Worm (Caenorhabditis elegans) whole organism, L4/young adult: ENCODE measurements around the gene C36B7.6.
A peak's percentile ranks its signal among the peaks of the same experiment; 100 is the strongest.

Source experiments
- W03F9.2 ChIP-seq: fragments of 150-350 bp; optimal IDR thresholded peaks from 2 replicates; lab custom pipeline; 2014; ENCODE audit warnings: missing biosample characterization, missing genetic modification characterization
- dao-5 ChIP-seq: sonication (generic microtip); optimal IDR thresholded peaks from 2 replicates; lab custom pipeline; 2016; ENCODE audit warnings: missing genotype, missing genetic modification characterization, moderate library complexity, missing compliant biosample characterization
- him-1 ChIP-seq: sonication (generic microtip); optimal IDR thresholded peaks from 2 replicates; lab custom pipeline; 2016; ENCODE audit warnings: missing genotype, missing genetic modification reagents, missing genetic modification characterization, missing compliant biosample characterization

DNA sequence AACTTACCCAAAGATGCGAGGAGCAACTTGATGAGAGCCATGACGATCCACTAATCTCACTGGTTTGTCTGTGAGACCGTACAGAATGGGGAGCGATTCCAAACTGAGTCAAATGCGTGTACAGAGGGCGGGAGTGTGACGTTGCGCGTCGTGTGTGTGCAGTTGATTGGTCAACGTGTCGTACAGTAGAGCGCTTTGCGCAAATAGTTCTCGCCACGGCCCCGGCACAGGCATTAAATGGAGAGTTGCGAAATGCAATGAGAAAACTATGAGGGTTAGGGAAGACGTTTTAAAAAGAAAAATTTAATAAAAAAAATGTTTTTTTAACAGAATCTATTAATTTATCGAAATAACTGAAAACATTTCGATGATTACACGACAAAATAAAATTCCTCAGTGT is 31.7 kb downstream of the C36B7.6 start, which contains the start of gene pdi-6:
- TF ChIP-seq him-1 (tag; lab: Kevin White, UChicago): peak; percentile 60
- TF ChIP-seq dao-5 (tag; lab: Kevin White, UChicago): no peak
- peak; percentile 81 for TF ChIP-seq W03F9.2
